Worm (Caenorhabditis elegans): Measurements from ENCODE around the gene nhr-264.
"Not testable (repeated sequence)": the region's sequence is repeated elsewhere in the genome, so short reads cannot be mapped to it uniquely, and the experiment has no call there.

Gene nhr-264

DNA sequence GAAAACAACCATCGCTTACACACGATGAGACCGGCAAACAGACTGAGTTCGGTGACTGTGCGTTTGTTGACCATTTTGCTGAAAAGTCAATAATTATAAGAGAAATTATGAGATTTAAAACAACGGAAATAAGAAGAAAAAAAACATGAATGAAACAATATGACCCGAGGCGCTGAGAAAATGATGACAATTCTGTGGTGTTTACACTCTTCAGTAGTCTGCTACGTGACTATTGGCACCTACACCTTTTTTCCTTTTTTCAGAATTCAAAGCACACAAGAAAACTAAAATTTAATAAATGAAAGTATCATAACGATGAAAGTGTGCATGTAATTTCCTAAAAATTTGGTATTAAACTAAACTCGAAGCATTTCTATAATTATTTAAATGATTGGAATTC is 34.0 kb downstream of the nhr-264 start, which contains the start of gene Y11D7A.10:
TSS of gene Y11D7A.10 (minus strand) at position 82 of the 400 bp plus-strand sequence.
- no peak for TF ChIP-seq mbf-1 (tag; optimal IDR thresholded peaks at IDR 0.05)
- TF ChIP-seq skn-1 (tag; optimal IDR thresholded peaks at IDR 0.05), result peak; percentile 80
- no peak for TF ChIP-seq crh-2 (tag; optimal IDR thresholded peaks at IDR 0.05)
- no peak for TF ChIP-seq zag-1 (tag; optimal IDR thresholded peaks at IDR 0.05)
- TF ChIP-seq ama-1 (optimal IDR thresholded peaks at IDR 0.05), result no peak
- TF ChIP-seq F13H6.1 (tag; optimal IDR thresholded peaks at IDR 0.05), result no peak

DNA sequence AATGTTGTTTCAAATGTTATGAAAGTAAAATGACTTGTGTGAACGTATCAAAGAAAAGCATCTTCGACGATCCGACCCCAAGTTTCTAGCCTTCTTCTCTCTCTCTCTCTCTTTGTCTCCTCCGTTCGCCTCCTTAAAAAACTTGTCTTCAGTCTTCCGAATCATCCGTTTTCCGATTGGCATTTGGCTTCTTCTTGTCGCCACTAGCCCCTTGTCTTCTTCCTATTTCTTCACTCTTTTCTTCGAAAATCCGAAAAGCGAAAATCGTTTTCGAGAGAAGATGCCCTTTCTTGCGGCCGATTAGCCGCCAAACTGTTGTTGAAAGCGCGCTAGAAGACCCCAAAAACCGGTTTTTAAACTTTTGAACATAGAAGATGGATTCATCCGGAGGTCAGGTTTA is 35.2 kb downstream of the nhr-264 start:
- TF ChIP-seq lin-13 (GFP tag; optimal IDR thresholded peaks at IDR 0.05) (no peak), ama-1 (optimal IDR thresholded peaks at IDR 0.05) (peak; percentile 44), unc-39 (tag; optimal IDR thresholded peaks at IDR 0.05) (no peak), sem-4 (tag; optimal IDR thresholded peaks at IDR 0.05) (peak; percentile 9), nhr-21 (tag; optimal IDR thresholded peaks at IDR 0.05) (peak; percentile 50)

DNA sequence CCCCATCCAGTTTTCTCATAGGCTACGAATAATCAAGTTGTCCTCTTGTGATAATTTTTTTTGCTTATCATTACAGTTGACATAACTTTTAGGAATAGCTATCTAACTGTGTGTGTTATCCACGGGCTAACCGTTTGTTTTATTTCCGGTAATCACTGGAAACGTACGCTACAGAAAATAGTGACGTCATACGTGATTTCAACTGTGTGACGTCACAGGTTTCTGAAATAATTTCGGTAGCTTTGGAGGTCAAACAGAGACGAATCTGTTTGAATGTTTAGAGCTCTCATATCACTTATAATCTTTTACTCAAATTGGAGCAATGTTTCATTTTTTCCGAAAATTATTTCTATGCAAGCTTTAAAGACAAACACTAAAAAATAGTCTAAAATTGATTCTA is 36.9 kb downstream of the nhr-264 start:
- TF ChIP-seq lin-39 (tag; optimal IDR thresholded peaks at IDR 0.05), result no peak
- no peak for TF ChIP-seq blmp-1 (tag; optimal IDR thresholded peaks at IDR 0.05; ENCODE audit: insufficient read depth)
- TF ChIP-seq egl-27 (tag; optimal IDR thresholded peaks at IDR 0.05), result no peak
- TF ChIP-seq skn-1 (tag; optimal IDR thresholded peaks at IDR 0.05), result no peak
- TF ChIP-seq sma-3 (GFP tag; optimal IDR thresholded peaks at IDR 0.05), result no peak
- no peak for TF ChIP-seq ZK546.5 (tag; optimal IDR thresholded peaks at IDR 0.05)
- no peak for TF ChIP-seq nhr-25 (tag; optimal IDR thresholded peaks at IDR 0.05)
- no peak for TF ChIP-seq fos-1 (tag; optimal IDR thresholded peaks at IDR 0.05)
- TF ChIP-seq mbf-1 (tag; optimal IDR thresholded peaks at IDR 0.05), result no peak
- TF ChIP-seq aly-2 (tag; optimal IDR thresholded peaks at IDR 0.05), result no peak
- no peak for TF ChIP-seq elt-3 (tag; optimal IDR thresholded peaks at IDR 0.05)

DNA sequence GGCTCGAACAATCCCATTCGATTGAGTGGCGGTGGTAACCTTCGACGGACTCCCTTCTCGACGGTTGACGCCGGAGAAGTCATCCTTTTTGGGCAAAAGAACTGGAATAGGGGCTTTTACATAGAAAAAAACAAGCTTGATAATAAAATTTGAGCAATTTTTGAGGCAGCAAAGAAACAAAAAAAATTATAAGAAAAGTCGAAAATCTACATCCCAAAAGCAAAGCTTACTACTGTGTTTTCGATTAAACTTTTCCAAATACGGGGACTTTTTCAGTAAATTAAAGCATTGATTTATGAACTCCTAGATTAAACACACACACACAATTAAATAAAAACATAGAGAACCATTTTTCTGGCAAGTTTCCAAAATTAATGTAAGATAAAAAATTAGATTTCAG is 37.7 kb downstream of the nhr-264 start, which contains the start of gene Y11D7A.9:
TSS of gene Y11D7A.9 (minus strand) at position 101 of the 400 bp plus-strand sequence.
- TF ChIP-seq sma-9 (GFP tag; optimal IDR thresholded peaks at IDR 0.05) (no peak), sma-9 (tag; optimal IDR thresholded peaks at IDR 0.05) (no peak), nhr-129 (tag; optimal IDR thresholded peaks at IDR 0.05) (no peak), egl-27 (tag; optimal IDR thresholded peaks at IDR 0.05) (no peak), mbf-1 (tag; optimal IDR thresholded peaks at IDR 0.05) (no peak), alr-1 (tag; optimal IDR thresholded peaks at IDR 0.05) (no peak), dmd-4 (tag; optimal IDR thresholded peaks at IDR 0.05) (no peak), lin-11 (tag; optimal IDR thresholded peaks at IDR 0.05) (no peak), ceh-82 (tag; optimal IDR thresholded peaks at IDR 0.05) (no peak), nhr-237 (tag; optimal IDR thresholded peaks at IDR 0.05) (no peak), zag-1 (tag; optimal IDR thresholded peaks at IDR 0.05) (no peak), blmp-1 (tag; optimal IDR thresholded peaks at IDR 0.05; ENCODE audit: insufficient read depth) (no peak), unc-55 (GFP tag; optimal IDR thresholded peaks at IDR 0.05) (no peak), nhr-21 (tag; optimal IDR thresholded peaks at IDR 0.05) (no peak), peb-1 (tag; optimal IDR thresholded peaks at IDR 0.05) (no peak), skn-1 (tag; optimal IDR thresholded peaks at IDR 0.05) (no peak)

DNA sequence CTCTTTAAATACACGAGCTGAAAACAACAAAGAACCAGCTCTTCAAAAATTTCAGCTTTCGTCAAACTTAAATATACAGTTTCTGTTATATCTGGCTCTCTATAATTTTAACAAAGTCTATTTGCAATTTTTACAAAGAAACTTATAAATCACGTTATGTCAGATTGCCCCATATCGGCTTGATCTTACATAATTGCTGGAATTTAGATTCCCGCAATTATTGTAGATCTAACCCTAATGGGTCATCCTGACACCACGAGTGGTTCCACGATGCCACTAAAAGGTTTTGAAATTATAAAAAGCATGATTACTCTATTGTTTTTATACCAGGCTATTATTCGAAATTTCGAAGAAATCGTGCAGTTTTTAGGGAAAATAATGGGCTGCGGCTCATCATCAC is 42.6 kb downstream of the nhr-264 start, which contains the start of gene Y11D7A.8:
TSS of gene Y11D7A.8 (plus strand) at position 301 of the 400 bp plus-strand sequence.
- TF ChIP-seq nhr-11 (tag; optimal IDR thresholded peaks at IDR 0.05) (no peak), egl-27 (tag; optimal IDR thresholded peaks at IDR 0.05) (no peak), sem-4 (tag; optimal IDR thresholded peaks at IDR 0.05) (no peak)

DNA sequence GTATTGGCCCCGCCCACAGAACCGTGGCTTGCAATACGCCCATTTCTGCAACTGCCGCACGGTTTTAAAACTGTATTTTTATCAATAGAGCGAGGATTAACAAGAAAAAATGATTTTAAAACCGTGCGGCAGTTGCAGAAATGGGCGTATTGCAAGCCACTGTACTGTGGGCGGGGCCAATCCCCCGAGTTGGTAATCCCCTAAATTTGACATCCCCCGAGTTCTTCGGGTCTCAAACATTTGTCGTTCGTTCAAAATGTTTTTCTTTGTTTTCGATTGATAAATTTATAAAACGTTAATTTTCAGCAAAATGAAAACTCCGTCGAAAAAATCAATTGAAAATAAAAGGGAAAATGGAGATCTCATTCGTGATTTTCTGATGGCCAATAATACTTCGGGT is 44.5 kb downstream of the nhr-264 start, which contains the start of gene Y11D7A.7:
TSS of gene Y11D7A.7 (plus strand) at position 301 of the 400 bp plus-strand sequence.
- TF ChIP-seq sma-3 (GFP tag; optimal IDR thresholded peaks at IDR 0.05); nhr-237 (tag; optimal IDR thresholded peaks at IDR 0.05); unc-55 (GFP tag; optimal IDR thresholded peaks at IDR 0.05): not testable (repeated sequence)

DNA sequence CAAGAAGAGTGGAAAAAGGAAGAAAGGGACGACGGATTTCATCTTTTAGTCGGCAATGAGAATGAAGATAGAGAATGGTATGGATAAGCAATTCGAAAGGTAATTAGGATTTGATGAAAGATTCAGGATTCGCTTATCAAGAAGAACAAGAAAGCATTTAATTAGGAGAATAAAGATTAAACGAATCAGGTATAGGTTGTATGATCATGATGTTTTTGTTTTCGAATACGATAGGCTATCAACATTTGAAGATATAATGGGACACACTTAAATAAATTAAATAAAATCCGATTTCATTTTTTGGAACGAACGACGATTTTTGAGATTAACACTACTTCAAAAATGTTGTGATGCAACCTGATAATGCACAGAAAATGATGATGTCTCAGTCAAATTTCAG is 48.3 kb downstream of the nhr-264 start, which contains the start of gene Y11D7A.5:
TSS of gene Y11D7A.5 (minus strand) at position 101 of the 400 bp plus-strand sequence.
- TF ChIP-seq ceh-82 (tag; optimal IDR thresholded peaks at IDR 0.05) (no peak), mab-5 (tag; optimal IDR thresholded peaks at IDR 0.05) (no peak), nhr-10 (tag; optimal IDR thresholded peaks at IDR 0.05) (no peak), lin-39 (tag; optimal IDR thresholded peaks at IDR 0.05) (no peak), lin-11 (tag; optimal IDR thresholded peaks at IDR 0.05) (no peak), snpc-4 (tag; optimal IDR thresholded peaks at IDR 0.05) (no peak), nhr-237 (tag; optimal IDR thresholded peaks at IDR 0.05) (no peak), lin-13 (GFP tag; optimal IDR thresholded peaks at IDR 0.05) (no peak), nhr-23 (tag; optimal IDR thresholded peaks at IDR 0.05) (no peak)

Measured in whole organism, L2 larva.